Fruit fly (Drosophila melanogaster): ENCODE data around the gene CG11313.

CG11313 gene

DNA sequence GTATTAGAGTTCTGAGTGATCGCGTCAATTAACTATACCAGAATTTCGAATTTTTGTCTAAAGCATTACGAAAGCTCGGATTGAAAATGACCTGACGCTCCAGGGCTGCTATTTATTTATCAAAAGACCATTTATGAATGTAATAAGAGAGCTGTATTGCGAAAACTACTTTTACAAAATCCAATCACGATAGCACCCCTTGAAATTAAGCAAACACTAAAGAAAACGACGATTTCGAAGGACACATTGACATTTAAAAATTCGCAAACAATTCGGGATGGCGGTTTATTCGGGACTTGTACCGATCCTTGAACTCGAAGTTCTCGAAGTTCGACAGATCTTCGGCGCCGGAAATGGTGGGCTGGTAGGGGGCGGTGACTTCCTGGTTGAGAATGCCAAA, 35.6 kb downstream of the CG11313 start, which contains the start of gene CG12069:
CG12069 (minus strand) TSS at position 101 of the 400 bp plus-strand sequence.
- TF ChIP-seq ttk (optimal IDR thresholded peaks at IDR 0.05): no peak
- no peak for TF ChIP-seq Myc (optimal IDR thresholded peaks at IDR 0.05)
- no peak for TF ChIP-seq Sin3A (optimal IDR thresholded peaks at IDR 0.05)
- no peak for TF ChIP-seq insv (optimal IDR thresholded peaks at IDR 0.05)
- no peak for TF ChIP-seq h (optimal IDR thresholded peaks at IDR 0.05)
- no peak for TF ChIP-seq psq (optimal IDR thresholded peaks at IDR 0.05)

DNA sequence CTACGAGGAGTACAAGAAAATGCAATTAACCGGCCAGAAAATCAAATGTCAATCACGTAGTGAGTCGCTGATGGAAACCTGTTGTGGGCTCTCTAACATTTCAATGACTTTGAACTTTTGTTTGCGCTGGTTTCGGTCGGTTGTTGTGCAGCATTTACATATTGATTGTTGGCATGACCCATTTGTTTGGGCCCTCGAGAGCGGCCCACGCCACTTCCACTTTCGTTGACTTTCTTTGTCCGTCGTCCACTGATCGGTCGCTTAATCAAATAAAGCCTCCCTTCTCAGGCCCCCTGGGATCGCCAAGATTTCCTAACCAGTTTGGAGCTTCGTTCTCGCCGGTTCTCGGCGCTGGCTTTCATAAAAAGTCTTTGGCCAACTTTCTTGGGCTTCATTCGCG, 40.7 kb downstream of the CG11313 start, which contains the start of gene Spn100A:
Spn100A (plus strand) TSS at position 392 of the 400 bp plus-strand sequence.
- TF ChIP-seq psq (optimal IDR thresholded peaks at IDR 0.05) (no peak), h (optimal IDR thresholded peaks at IDR 0.05) (no peak), Myc (optimal IDR thresholded peaks at IDR 0.05) (no peak), insv (optimal IDR thresholded peaks at IDR 0.05) (no peak), ttk (optimal IDR thresholded peaks at IDR 0.05) (no peak), Sin3A (optimal IDR thresholded peaks at IDR 0.05) (no peak)

DNA sequence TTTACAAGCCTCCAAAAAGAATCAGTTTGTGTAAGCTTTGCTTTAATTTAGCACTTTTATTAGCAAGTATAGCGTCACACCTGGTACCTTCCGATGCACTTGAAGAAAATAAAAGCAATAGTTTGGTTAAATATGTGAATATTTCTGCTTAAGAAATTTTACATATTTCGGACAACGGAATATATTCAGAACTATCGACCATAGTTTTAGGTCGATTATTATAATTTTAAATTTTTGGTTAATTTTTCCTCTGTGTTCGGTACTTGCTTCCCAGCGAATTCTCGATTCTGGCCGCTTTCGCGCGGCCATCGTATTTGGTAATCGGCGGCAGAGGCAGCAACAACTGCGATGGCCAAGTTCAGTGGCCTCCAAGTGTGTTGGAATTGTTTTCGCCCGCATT, 41.3 kb downstream of the CG11313 start:
- TF ChIP-seq insv (optimal IDR thresholded peaks at IDR 0.05) (no peak), Sin3A (optimal IDR thresholded peaks at IDR 0.05) (no peak), Myc (optimal IDR thresholded peaks at IDR 0.05) (no peak), psq (optimal IDR thresholded peaks at IDR 0.05) (no peak), ttk (optimal IDR thresholded peaks at IDR 0.05) (no peak), h (optimal IDR thresholded peaks at IDR 0.05) (no peak)
